Worm (Caenorhabditis elegans): Measurements from ENCODE around the gene Y71H2B.8.

The Y71H2B.8 gene

DNA sequence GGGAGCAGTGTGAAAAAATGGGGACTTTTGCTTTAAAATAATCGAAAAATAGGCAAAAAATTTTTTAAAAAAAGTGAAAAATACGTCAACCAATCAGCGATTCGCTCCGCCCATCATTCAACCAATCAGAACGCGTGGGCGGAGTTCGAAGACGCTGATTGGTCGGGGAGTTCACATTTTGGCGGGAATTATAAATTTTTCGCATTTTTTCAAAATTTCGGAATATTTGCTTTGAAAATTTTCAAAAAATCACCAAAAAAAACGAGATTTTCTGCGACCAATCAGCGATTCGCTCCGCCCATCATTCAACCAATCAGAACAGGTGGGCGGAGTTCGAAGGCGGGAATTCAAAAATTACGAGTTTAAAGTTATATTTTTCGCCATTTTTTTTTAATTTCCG lies 6.7 kb upstream of the Y71H2B.8 start:
- TF ChIP-seq nhr-11 (tag; optimal IDR thresholded peaks at IDR 0.05): no peak
- TF ChIP-seq nfya-1 (tag; optimal IDR thresholded peaks at IDR 0.05; ENCODE audit: insufficient read depth): peak; percentile 93

DNA sequence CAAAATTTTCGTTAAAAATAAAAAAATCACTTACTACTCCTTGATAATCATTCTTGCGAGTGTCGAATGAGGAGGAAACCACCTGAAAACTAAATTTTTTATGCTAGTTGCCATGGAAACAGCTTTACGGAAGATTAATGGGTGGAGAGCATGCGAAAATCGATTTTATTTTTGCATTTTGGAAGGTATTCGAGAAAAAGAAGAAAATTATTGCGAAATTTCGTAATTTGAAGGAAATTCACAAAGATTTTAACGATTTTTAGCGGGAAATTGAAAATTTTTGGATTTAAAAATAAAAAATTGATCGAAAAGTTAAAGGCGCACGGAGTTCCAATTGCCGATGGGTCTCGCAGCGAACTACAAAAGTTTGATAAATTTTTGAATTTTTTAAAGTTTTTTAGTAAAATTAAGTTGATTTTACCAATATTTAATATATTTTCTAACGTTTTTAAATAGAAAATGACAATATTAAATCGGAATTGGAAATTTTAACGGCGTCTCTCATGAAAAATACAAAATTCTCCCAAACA lies 3.4 kb upstream of the Y71H2B.8 start, which contains the start of gene Y54F10AR.1:
Gene Y54F10AR.1, minus strand, starts transcription at position 51 of the 530 bp plus-strand sequence.
- TF ChIP-seq elt-3 (tag; optimal IDR thresholded peaks at IDR 0.05) (no peak), unc-62 (GFP tag; optimal IDR thresholded peaks at IDR 0.05) (no peak), mdl-1 (tag; optimal IDR thresholded peaks at IDR 0.05) (no peak), ZK546.5 (tag; optimal IDR thresholded peaks at IDR 0.05) (no peak), nhr-237 (tag; optimal IDR thresholded peaks at IDR 0.05) (no peak), ceh-82 (tag; optimal IDR thresholded peaks at IDR 0.05) (no peak), elt-2 (tag; optimal IDR thresholded peaks at IDR 0.05) (no peak), tbx-2 (tag; optimal IDR thresholded peaks at IDR 0.05) (no peak), pha-4 (tag; optimal IDR thresholded peaks at IDR 0.05) (no peak), ztf-11 (tag; optimal IDR thresholded peaks at IDR 0.05) (no peak), nhr-67 (tag; optimal IDR thresholded peaks at IDR 0.05) (no peak), nhr-12 (tag; optimal IDR thresholded peaks at IDR 0.05) (no peak), egl-5 (tag; optimal IDR thresholded peaks at IDR 0.05) (no peak), skn-1 (tag; optimal IDR thresholded peaks at IDR 0.05) (no peak), jun-1 (tag; optimal IDR thresholded peaks at IDR 0.05) (no peak), elt-1 (tag; optimal IDR thresholded peaks at IDR 0.05) (no peak)

DNA sequence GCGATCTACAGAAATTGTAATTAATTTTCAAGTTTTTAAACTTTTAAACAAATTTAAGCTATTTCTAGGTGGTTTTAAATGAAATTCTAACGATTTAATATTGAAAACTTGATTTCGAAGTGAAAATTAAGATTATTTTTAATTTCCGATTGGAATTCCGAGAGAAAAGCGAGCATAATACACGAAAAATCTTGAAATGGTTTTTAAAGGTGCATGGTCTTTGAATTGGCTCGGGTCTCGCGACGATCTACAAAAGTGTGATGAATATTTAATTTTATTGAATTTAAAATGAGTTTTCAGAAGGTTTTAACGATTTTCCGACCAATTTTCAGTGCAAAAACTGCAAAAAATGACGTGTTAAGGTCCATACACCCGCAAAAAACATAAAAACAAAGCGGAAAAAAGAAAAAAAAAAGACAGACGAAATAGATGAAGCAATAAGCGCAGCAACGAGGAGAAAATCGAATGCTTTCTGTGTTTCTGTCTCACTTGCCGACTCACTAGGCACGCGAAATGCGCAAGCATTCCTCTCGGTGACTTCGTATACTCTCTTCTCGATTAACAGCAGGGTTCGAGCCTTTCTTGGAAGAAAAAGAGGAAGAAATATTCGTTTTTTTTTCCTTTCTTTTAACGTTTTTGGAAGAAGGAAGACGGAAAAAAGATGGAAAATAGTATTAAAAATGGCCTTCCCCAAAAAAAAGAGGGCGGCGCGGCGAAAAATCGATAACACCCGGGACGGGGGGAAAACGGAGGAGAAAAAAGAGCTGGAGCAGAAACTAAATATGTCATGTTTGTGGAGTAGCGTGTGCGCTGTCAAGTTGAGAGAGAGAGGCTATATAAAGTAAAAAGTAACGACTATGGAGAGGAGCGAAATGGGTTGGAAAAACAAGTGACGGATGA lies 2.5 kb upstream of the Y71H2B.8 start:
- TF ChIP-seq hmg-11 (tag; optimal IDR thresholded peaks at IDR 0.05) (peak; percentile 57), jun-1 (tag; optimal IDR thresholded peaks at IDR 0.05) (peak; percentile 25), nhr-23 (tag; optimal IDR thresholded peaks at IDR 0.05) (peak; percentile 39), snpc-4 (tag; optimal IDR thresholded peaks at IDR 0.05) (peak; percentile 60), ceh-9 (tag; optimal IDR thresholded peaks at IDR 0.05) (no peak), egl-27 (tag; optimal IDR thresholded peaks at IDR 0.05) (no peak), zag-1 (tag; optimal IDR thresholded peaks at IDR 0.05) (no peak), lin-39 (tag; optimal IDR thresholded peaks at IDR 0.05) (peak; percentile 50), fkh-10 (GFP tag; optimal IDR thresholded peaks at IDR 0.05) (peak; percentile 34), lin-15B (tag; optimal IDR thresholded peaks at IDR 0.05) (peak; percentile 69), nfya-1 (tag; optimal IDR thresholded peaks at IDR 0.05; ENCODE audit: insufficient read depth) (peak; percentile 84), daf-12 (tag; optimal IDR thresholded peaks at IDR 0.05) (no peak), tbx-2 (tag; optimal IDR thresholded peaks at IDR 0.05) (peak; percentile 2), pha-4 (tag; optimal IDR thresholded peaks at IDR 0.05) (peak; percentile 50), ceh-28 (tag; optimal IDR thresholded peaks at IDR 0.05) (peak; percentile 58), nhr-77 (tag; optimal IDR thresholded peaks at IDR 0.05) (no peak), mml-1 (tag; optimal IDR thresholded peaks at IDR 0.05) (no peak), nhr-28 (tag; optimal IDR thresholded peaks at IDR 0.05) (no peak), unc-62 (GFP tag; optimal IDR thresholded peaks at IDR 0.05) (peak; percentile 27), egl-5 (tag; optimal IDR thresholded peaks at IDR 0.05) (peak; percentile 10), elt-2 (tag; optimal IDR thresholded peaks at IDR 0.05) (peak; percentile 26)

DNA sequence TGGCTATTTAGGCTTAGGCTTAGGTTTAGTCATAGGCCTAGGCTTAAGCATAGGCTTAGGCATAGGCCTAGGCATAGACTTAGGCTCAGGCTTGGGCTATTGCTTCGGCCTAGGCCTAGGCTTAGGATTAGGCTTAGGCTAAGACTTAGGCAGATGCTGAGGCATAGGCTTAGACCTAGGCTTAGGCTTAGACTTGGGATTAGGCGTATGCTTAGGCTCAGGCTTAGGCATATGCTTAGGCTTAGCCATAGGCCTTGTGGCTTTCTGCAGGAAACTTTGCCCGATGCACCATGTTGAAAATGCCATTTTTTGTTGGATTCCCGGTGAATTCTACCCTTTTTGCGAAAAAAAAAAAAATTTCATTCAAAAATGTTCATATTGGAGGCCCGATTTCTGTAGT lies 1.1 kb upstream of the Y71H2B.8 start:
- TF ChIP-seq snpc-4 (tag; optimal IDR thresholded peaks at IDR 0.05): no peak
- no peak for TF ChIP-seq zag-1 (tag; optimal IDR thresholded peaks at IDR 0.05)
- TF ChIP-seq elt-3 (tag; optimal IDR thresholded peaks at IDR 0.05): no peak
- TF ChIP-seq lin-39 (tag; optimal IDR thresholded peaks at IDR 0.05): no peak
- no peak for TF ChIP-seq fkh-2 (tag; optimal IDR thresholded peaks at IDR 0.05)
- no peak for TF ChIP-seq ztf-4 (tag; optimal IDR thresholded peaks at IDR 0.05)
- no peak for TF ChIP-seq fkh-10 (GFP tag; optimal IDR thresholded peaks at IDR 0.05)
- TF ChIP-seq R02D3.7 (tag; optimal IDR thresholded peaks at IDR 0.05): no peak
- TF ChIP-seq sea-2 (GFP tag; optimal IDR thresholded peaks at IDR 0.05): no peak
- no peak for TF ChIP-seq ceh-28 (tag; optimal IDR thresholded peaks at IDR 0.05)
- no peak for TF ChIP-seq ceh-9 (tag; optimal IDR thresholded peaks at IDR 0.05)
- TF ChIP-seq skn-1 (tag; optimal IDR thresholded peaks at IDR 0.05): no peak
- no peak for TF ChIP-seq unc-62 (GFP tag; optimal IDR thresholded peaks at IDR 0.05)
- TF ChIP-seq tbx-2 (tag; optimal IDR thresholded peaks at IDR 0.05): no peak
- no peak for TF ChIP-seq nhr-67 (tag; optimal IDR thresholded peaks at IDR 0.05)
- TF ChIP-seq pha-4 (tag; optimal IDR thresholded peaks at IDR 0.05): no peak
- no peak for TF ChIP-seq nhr-12 (tag; optimal IDR thresholded peaks at IDR 0.05)
- no peak for TF ChIP-seq elt-1 (tag; optimal IDR thresholded peaks at IDR 0.05)

Measured in whole organism, L3 larva.